Worm (Caenorhabditis elegans) whole organism, early embryonic: ENCODE measurements around the gene sra-7.

Experiments used
- B0310.2 ChIP-seq: sonication (generic microtip); optimal IDR thresholded peaks from 2 replicates; lab custom pipeline; 2016; ENCODE audit warnings: mild to moderate bottlenecking, missing genetic modification characterization, missing compliant biosample characterization
- F13C5.2 ChIP-seq: sonication (generic microtip); optimal IDR thresholded peaks from 2 replicates; lab custom pipeline; 2017; ENCODE audit warnings: mild to moderate bottlenecking, missing genetic modification characterization, inconsistent platforms, missing compliant biosample characterization
- aly-1 ChIP-seq: sonication (generic microtip); optimal IDR thresholded peaks from 2 replicates; lab custom pipeline; 2016; ENCODE audit warnings: missing genetic modification characterization, missing compliant biosample characterization
- ama-1 ChIP-seq: fragments of 150-350 bp; optimal IDR thresholded peaks from 2 replicates; lab custom pipeline; 2014
- ceh-13 ChIP-seq: fragments of 200-800 bp; sonication (Bioruptor generic); optimal IDR thresholded peaks from 2 replicates; lab custom pipeline; 2018; ENCODE audit warnings: mild to moderate bottlenecking, missing genetic modification characterization, missing compliant biosample characterization
- ceh-36 ChIP-seq: sonication (generic microtip); optimal IDR thresholded peaks from 2 replicates; lab custom pipeline; 2016; ENCODE audit warnings: missing genetic modification characterization, inconsistent platforms, missing compliant biosample characterization
- ets-7 ChIP-seq: sonication (generic microtip); optimal IDR thresholded peaks from 2 replicates; lab custom pipeline; 2016; ENCODE audit warnings: missing genotype, missing genetic modification characterization, missing compliant biosample characterization
- flt-1 ChIP-seq: fragments of 200-800 bp; sonication (Bioruptor generic); IDR thresholded peaks from 2 replicates; pipeline ENCODE4 v1.3.6; 2022; ENCODE audit warnings: missing genetic modification characterization, missing compliant biosample characterization
- hmbx-1 ChIP-seq: sonication (generic microtip); optimal IDR thresholded peaks from 2 replicates; lab custom pipeline; 2016; ENCODE audit warnings: mild to moderate bottlenecking, missing genetic modification characterization, missing compliant biosample characterization
- hmg-4 ChIP-seq: fragments of 200-800 bp; sonication (Bioruptor generic); optimal IDR thresholded peaks from 2 replicates; lab custom pipeline; 2018; ENCODE audit warnings: mild to moderate bottlenecking, missing genetic modification characterization, missing compliant biosample characterization
- hnd-1 ChIP-seq: sonication (generic microtip); optimal IDR thresholded peaks from 2 replicates; lab custom pipeline; 2016; ENCODE audit warnings: missing genetic modification characterization, missing compliant biosample characterization
- pes-1 ChIP-seq: fragments of 200-800 bp; sonication (Bioruptor generic); IDR thresholded peaks from 2 replicates; pipeline ENCODE4 v1.3.6; 2022; ENCODE audit warnings: missing genetic modification reagents, missing genetic modification characterization, missing compliant biosample characterization
- scrt-1 ChIP-seq: fragments of 200-800 bp; sonication (Bioruptor generic); IDR thresholded peaks from 2 replicates; pipeline ENCODE4 v1.3.6; 2022; ENCODE audit warnings: missing genetic modification characterization, missing compliant biosample characterization
- sea-1 ChIP-seq: fragments of 200-800 bp; sonication (Bioruptor generic); conservative IDR thresholded peaks from 2 replicates; pipeline ENCODE4 v1.3.6; 2022; ENCODE audit warnings: missing genetic modification characterization, missing compliant biosample characterization
- tbx-11 ChIP-seq: fragments of 200-800 bp; sonication (Bioruptor generic); IDR thresholded peaks from 2 replicates; pipeline ENCODE4 v1.3.6; 2022; ENCODE audit warnings: missing genetic modification characterization, missing compliant biosample characterization
- tbx-37 ChIP-seq: fragments of 200-800 bp; sonication (Bioruptor generic); conservative IDR thresholded peaks from 2 replicates; pipeline ENCODE4 v1.3.6; 2022; ENCODE audit warnings: missing genetic modification reagents, missing genetic modification characterization, missing compliant biosample characterization
- tra-4 ChIP-seq: sonication (generic microtip); optimal IDR thresholded peaks from 2 replicates; lab custom pipeline; 2017; ENCODE audit warnings: missing genetic modification characterization, missing compliant biosample characterization

The sra-7 gene

ce11 chrII:9544386-9544785, at the start of gene sra-7:
TSS of gene sra-7 (plus strand) at chrII:9544686.
- TF ChIP-seq hmbx-1 (tag; lab: Kevin White, UChicago) (no peak), flt-1 (GFP tag; lab: Robert Waterston, UW) (no peak), tbx-11 (GFP tag; lab: Robert Waterston, UW) (no peak), scrt-1 (GFP tag; lab: Robert Waterston, UW) (no peak), tbx-37 (no peak), ceh-13 (GFP tag; lab: Kevin White, UChicago) (no peak), B0310.2 (tag; lab: Kevin White, UChicago) (no peak), hnd-1 (no peak), tra-4 (tag; lab: Kevin White, UChicago) (no peak), sea-1 (GFP tag; lab: Robert Waterston, UW) (no peak), F13C5.2 (tag; lab: Kevin White, UChicago) (no peak)

ce11 chrII:9497309-9497708, 47.2 kb upstream of the sra-7 start:
- TF ChIP-seq ceh-36 (tag; lab: Kevin White, UChicago) = no peak
- no peak for TF ChIP-seq aly-1 (tag; lab: Kevin White, UChicago)
- no peak for TF ChIP-seq scrt-1 (GFP tag; lab: Robert Waterston, UW)
- TF ChIP-seq tra-4 (tag; lab: Kevin White, UChicago) = no peak
- TF ChIP-seq hnd-1 = no peak
- TF ChIP-seq pes-1 (GFP tag; lab: Robert Waterston, UW) = no peak
- TF ChIP-seq ama-1 (lab: Kevin White, UChicago) = no peak
- no peak for TF ChIP-seq sea-1 (GFP tag; lab: Robert Waterston, UW)
- TF ChIP-seq B0310.2 (tag; lab: Kevin White, UChicago) = no peak
- TF ChIP-seq flt-1 (GFP tag; lab: Robert Waterston, UW) = no peak
- no peak for TF ChIP-seq tbx-11 (GFP tag; lab: Robert Waterston, UW)
- TF ChIP-seq tbx-37 = no peak

ce11 chrII:9498589-9498988, 45.9 kb upstream of the sra-7 start:
- TF ChIP-seq pes-1 (GFP tag; lab: Robert Waterston, UW) (no peak), sea-1 (GFP tag; lab: Robert Waterston, UW) (no peak), tbx-11 (GFP tag; lab: Robert Waterston, UW) (no peak), ceh-13 (GFP tag; lab: Kevin White, UChicago) (no peak), ama-1 (lab: Kevin White, UChicago) (no peak)

ce11 chrII:9500926-9501325, 43.6 kb upstream of the sra-7 start:
- TF ChIP-seq ceh-13 (GFP tag; lab: Kevin White, UChicago) (no peak), F13C5.2 (tag; lab: Kevin White, UChicago) (no peak), tbx-37 (no peak), scrt-1 (GFP tag; lab: Robert Waterston, UW) (no peak), pes-1 (GFP tag; lab: Robert Waterston, UW) (no peak), tbx-11 (GFP tag; lab: Robert Waterston, UW) (no peak), tra-4 (tag; lab: Kevin White, UChicago) (no peak), ama-1 (lab: Kevin White, UChicago) (no peak), hnd-1 (no peak), B0310.2 (tag; lab: Kevin White, UChicago) (no peak)

- no peak for TF ChIP-seq aly-1 (tag; lab: Kevin White, UChicago)
- TF ChIP-seq flt-1 (GFP tag; lab: Robert Waterston, UW) = no peak
- no peak for TF ChIP-seq ets-7 (tag; lab: Kevin White, UChicago)
- no peak for TF ChIP-seq B0310.2 (tag; lab: Kevin White, UChicago)
- TF ChIP-seq scrt-1 (GFP tag; lab: Robert Waterston, UW) = no peak
- TF ChIP-seq sea-1 (GFP tag; lab: Robert Waterston, UW) = no peak
- TF ChIP-seq tbx-11 (GFP tag; lab: Robert Waterston, UW) = no peak
- no peak for TF ChIP-seq ceh-13 (GFP tag; lab: Kevin White, UChicago)
- TF ChIP-seq hmbx-1 (tag; lab: Kevin White, UChicago) = no peak
- no peak for TF ChIP-seq hnd-1
- no peak for TF ChIP-seq tbx-37
- TF ChIP-seq F13C5.2 (tag; lab: Kevin White, UChicago) = no peak
- no peak for TF ChIP-seq tra-4 (tag; lab: Kevin White, UChicago)
- TF ChIP-seq ama-1 (lab: Kevin White, UChicago) = no peak
- TF ChIP-seq pes-1 (GFP tag; lab: Robert Waterston, UW) = no peak
- no peak for TF ChIP-seq ceh-36 (tag; lab: Kevin White, UChicago)
Measured at ce11 chrII:9501955-9502354, 42.5 kb upstream of the sra-7 start.

- no peak for TF ChIP-seq tbx-11 (GFP tag; lab: Robert Waterston, UW)
- TF ChIP-seq sea-1 (GFP tag; lab: Robert Waterston, UW) = no peak
- no peak for TF ChIP-seq hmbx-1 (tag; lab: Kevin White, UChicago)
- TF ChIP-seq tra-4 (tag; lab: Kevin White, UChicago) = no peak
- no peak for TF ChIP-seq ets-7 (tag; lab: Kevin White, UChicago)
- no peak for TF ChIP-seq hmg-4 (GFP tag; lab: Kevin White, UChicago)
- TF ChIP-seq F13C5.2 (tag; lab: Kevin White, UChicago) = no peak
- no peak for TF ChIP-seq scrt-1 (GFP tag; lab: Robert Waterston, UW)
- no peak for TF ChIP-seq ceh-13 (GFP tag; lab: Kevin White, UChicago)
- TF ChIP-seq flt-1 (GFP tag; lab: Robert Waterston, UW) = no peak
- no peak for TF ChIP-seq ama-1 (lab: Kevin White, UChicago)
- no peak for TF ChIP-seq ceh-36 (tag; lab: Kevin White, UChicago)
- TF ChIP-seq aly-1 (tag; lab: Kevin White, UChicago) = no peak
Measured at ce11 chrII:9507181-9507580, 37.3 kb upstream of the sra-7 start, which contains the start of gene gcy-3. TSS of gene gcy-3 (minus strand) at chrII:9507281.

- TF ChIP-seq hmg-4 (GFP tag; lab: Kevin White, UChicago) = no peak
- no peak for TF ChIP-seq aly-1 (tag; lab: Kevin White, UChicago)
- no peak for TF ChIP-seq B0310.2 (tag; lab: Kevin White, UChicago)
- no peak for TF ChIP-seq ama-1 (lab: Kevin White, UChicago)
- TF ChIP-seq flt-1 (GFP tag; lab: Robert Waterston, UW) = no peak
- no peak for TF ChIP-seq pes-1 (GFP tag; lab: Robert Waterston, UW)
- TF ChIP-seq tbx-37 = no peak
- TF ChIP-seq scrt-1 (GFP tag; lab: Robert Waterston, UW) = no peak
Measured at ce11 chrII:9516836-9517235, 27.6 kb upstream of the sra-7 start, which contains the start of gene gcy-1. TSS of gene gcy-1 (minus strand) at chrII:9516936.
